Fruit fly (Drosophila melanogaster): ENCODE data around the gene mask.

dm6 chr3R:24252494-24252893, 22.1 kb downstream of the mask start, which contains the start of gene beta-PheRS:
- no peak for TF ChIP-seq h (optimal IDR thresholded peaks at IDR 0.05)
- no peak for TF ChIP-seq ttk (optimal IDR thresholded peaks at IDR 0.05)
- no peak for TF ChIP-seq insv (optimal IDR thresholded peaks at IDR 0.05)
- no peak for TF ChIP-seq psq (optimal IDR thresholded peaks at IDR 0.05)
- no peak for TF ChIP-seq Sin3A (optimal IDR thresholded peaks at IDR 0.05)
